Comparison of ENCODE assay signal across 2 fruit fly cellular contexts in genomic region chr2L:1448188-1448587, dm6.
A peak's percentile ranks its signal among the peaks of the same experiment; 100 is the strongest.
TF ChIP-seq lines count a peak whose summit lies in the region.

No protein-coding gene starts in this region.

- no peak for TF ChIP-seq CTCF in whole organism, embryonic (GFP tag; optimal IDR thresholded peaks at IDR 0.05; lab: Kevin White, UChicago)

TF ChIP-seq in whole organism, embryonic, 481 proteins besides CTCF, POLR2A, EP300 and RAD21:
- TF ChIP-seq CG17186 (GFP tag; optimal IDR thresholded peaks at IDR 0.05; lab: Kevin White, UChicago) (no peak), sqz (GFP tag; optimal IDR thresholded peaks at IDR 0.05; lab: Kevin White, UChicago) (peak; percentile 26), ci (GFP tag; IDR thresholded peaks at IDR 0.05; lab: Robert Waterston, UW) (0 out of 3 replicates have a peak, but pooled peaks have one; percentile 1), CG3407 (GFP tag; optimal IDR thresholded peaks at IDR 0.05; lab: Kevin White, UChicago) (no peak), sc (optimal IDR thresholded peaks at IDR 0.05; lab: Kevin White, UChicago) (no peak), sc (GFP tag; optimal IDR thresholded peaks at IDR 0.05; lab: Kevin White, UChicago) (peak; percentile 8), kni (GFP tag; optimal IDR thresholded peaks at IDR 0.05; lab: Kevin White, UChicago) (peak; percentile 29), salm (tag; optimal IDR thresholded peaks at IDR 0.05; lab: Kevin White, UChicago) (peak; percentile 5), gsb-n (tag; optimal IDR thresholded peaks at IDR 0.05; lab: Kevin White, UChicago) (peak; percentile 18), lmd (GFP tag; IDR thresholded peaks at IDR 0.05; lab: Robert Waterston, UW) (no peak), chm (GFP tag; IDR thresholded peaks at IDR 0.05; lab: Robert Waterston, UW) (peak; percentile 47; the same call in 1 of the 2 replicates), dati (GFP tag; IDR thresholded peaks at IDR 0.05; lab: Robert Waterston, UW) (no peak), otp (GFP tag; IDR thresholded peaks at IDR 0.05; lab: Robert Waterston, UW) (peak; percentile 29; the same call in 1 of the 3 replicates), tll (GFP tag; optimal IDR thresholded peaks at IDR 0.05; lab: Kevin White, UChicago) (peak in 1 of 2 experiments; percentile 90), scrt (GFP tag; optimal IDR thresholded peaks at IDR 0.05; lab: Kevin White, UChicago) (no peak), CG15696 (tag; optimal IDR thresholded peaks at IDR 0.05; lab: Kevin White, UChicago) (peak; percentile 51), CG6813 (GFP tag; optimal IDR thresholded peaks at IDR 0.05; lab: Kevin White, UChicago) (peak; percentile 49), Kr (GFP tag; optimal IDR thresholded peaks at IDR 0.05; lab: Kevin White, UChicago) (peak; percentile 54), ac (GFP tag; optimal IDR thresholded peaks at IDR 0.05; lab: Kevin White, UChicago) (peak; percentile 67)

TF ChIP-seq in whole organism, prepupa, 60 proteins besides CTCF, POLR2A, EP300 and RAD21:
- TF ChIP-seq fkh (GFP tag; optimal IDR thresholded peaks at IDR 0.05; lab: Kevin White, UChicago) (peak; percentile 70), CG8319 (GFP tag; optimal IDR thresholded peaks at IDR 0.05; lab: Kevin White, UChicago) (no peak)
